Fruit fly (Drosophila melanogaster) whole organism, pupa: ENCODE data around the gene Hr96.

Experiments
- CG10348 ChIP-seq: fragments of 200-800 bp; sonication (Bioruptor generic); IDR thresholded peaks from 2 replicates; pipeline ENCODE4 v1.3.6; 2022; ENCODE audit warnings: missing biosample characterization, missing genetic modification characterization
- CG12605 ChIP-seq: fragments of 200-800 bp; sonication (Bioruptor generic); IDR thresholded peaks from 2 replicates; pipeline ENCODE4 v1.3.6; 2022; ENCODE audit warnings: missing biosample characterization, missing genetic modification characterization
- CG13204 ChIP-seq: fragments of 200-800 bp; sonication (Bioruptor generic); optimal IDR thresholded peaks from 2 replicates; lab custom pipeline; 2018; ENCODE audit warnings: missing biosample characterization, mild to moderate bottlenecking, missing genetic modification characterization, moderate library complexity
- CG14655 ChIP-seq: fragments of 200-800 bp; sonication (Bioruptor generic); optimal IDR thresholded peaks from 3 replicates; lab custom pipeline; 2017; ENCODE audit warnings: mild to moderate bottlenecking, missing biosample characterization, missing genetic modification reagents, missing genetic modification characterization
- CG15710 ChIP-seq: fragments of 200-800 bp; sonication (Bioruptor generic); optimal IDR thresholded peaks from 2 replicates; lab custom pipeline; 2018; ENCODE audit warnings: missing biosample characterization, mild to moderate bottlenecking, missing genetic modification characterization, moderate library complexity
- CG17806 ChIP-seq: fragments of 200-800 bp; sonication (Bioruptor generic); optimal IDR thresholded peaks from 2 replicates; lab custom pipeline; 2018; ENCODE audit warnings: missing biosample characterization, mild to moderate bottlenecking, missing genetic modification characterization, moderate library complexity
- CG32121 ChIP-seq: fragments of 200-800 bp; sonication (Bioruptor generic); IDR thresholded peaks from 2 replicates; pipeline ENCODE4 v1.3.6; 2022; ENCODE audit warnings: missing biosample characterization, missing genetic modification characterization
- CG34367 ChIP-seq: fragments of 200-800 bp; sonication (Bioruptor generic); optimal IDR thresholded peaks from 2 replicates; lab custom pipeline; 2018; ENCODE audit warnings: missing biosample characterization, mild to moderate bottlenecking, missing genetic modification characterization
- CG4496 ChIP-seq: fragments of 200-800 bp; sonication (Bioruptor generic); IDR thresholded peaks from 3 replicates; pipeline ENCODE4 v1.3.6; 2022; ENCODE audit warnings: missing biosample characterization, missing genetic modification characterization
- CG8159 ChIP-seq: fragments of 200-800 bp; sonication (Bioruptor generic); optimal IDR thresholded peaks from 3 replicates; lab custom pipeline; 2018; ENCODE audit warnings: missing biosample characterization, mild to moderate bottlenecking, missing genetic modification characterization, moderate library complexity
- CG8301 ChIP-seq: fragments of 200-800 bp; sonication (Bioruptor generic); optimal IDR thresholded peaks from 2 replicates; lab custom pipeline; 2018; ENCODE audit warnings: missing biosample characterization, mild to moderate bottlenecking, missing genetic modification characterization
- CG9948 ChIP-seq: fragments of 200-800 bp; sonication (Bioruptor generic); optimal IDR thresholded peaks from 2 replicates; lab custom pipeline; 2018; ENCODE audit warnings: missing biosample characterization, mild to moderate bottlenecking, missing genetic modification characterization, moderate library complexity
- D1 ChIP-seq: fragments of 200-800 bp; sonication (Bioruptor generic); optimal IDR thresholded peaks from 2 replicates; lab custom pipeline; 2018; ENCODE audit warnings: missing biosample characterization, mild to moderate bottlenecking, missing genetic modification characterization, moderate library complexity
- EcR ChIP-seq: fragments of 200-800 bp; sonication (Bioruptor generic); optimal IDR thresholded peaks from 3 replicates; lab custom pipeline; 2019; ENCODE audit warnings: missing biosample characterization, missing genetic modification characterization, mild to moderate bottlenecking, moderate library complexity, missing genetic modification reagents
- Ets98B ChIP-seq: fragments of 200-800 bp; sonication (Bioruptor generic); IDR thresholded peaks from 2 replicates; pipeline ENCODE4 v1.3.6; 2022; ENCODE audit warnings: missing biosample characterization, missing genetic modification characterization
- Pif1A ChIP-seq: fragments of 200-800 bp; sonication (Bioruptor generic); optimal IDR thresholded peaks from 3 replicates; lab custom pipeline; 2016; ENCODE audit warnings: missing biosample characterization, missing genetic modification characterization
- Pif1B ChIP-seq: fragments of 200-800 bp; sonication (Bioruptor generic); optimal IDR thresholded peaks from 3 replicates; lab custom pipeline; 2016; ENCODE audit warnings: missing biosample characterization, missing genetic modification characterization
- Snoo ChIP-seq: fragments of 200-800 bp; sonication (Bioruptor generic); optimal IDR thresholded peaks from 3 replicates; lab custom pipeline; 2017; ENCODE audit warnings: missing biosample characterization, mild to moderate bottlenecking, missing genetic modification characterization, inconsistent platforms
- fd96Ca ChIP-seq: fragments of 200-800 bp; sonication (Bioruptor generic); IDR thresholded peaks from 3 replicates; pipeline ENCODE4 v1.3.6; 2022; ENCODE audit warnings: missing biosample characterization, missing genetic modification characterization
- gl ChIP-seq: fragments of 200-800 bp; sonication (Bioruptor generic); optimal IDR thresholded peaks from 2 replicates; lab custom pipeline; 2018; ENCODE audit warnings: missing biosample characterization, mild to moderate bottlenecking, missing genetic modification characterization
- rn ChIP-seq: fragments of 200-800 bp; sonication (Bioruptor generic); IDR thresholded peaks from 2 replicates; pipeline ENCODE4 v1.3.6; 2022; ENCODE audit warnings: missing biosample characterization, missing genetic modification characterization

Hr96 gene

DNA sequence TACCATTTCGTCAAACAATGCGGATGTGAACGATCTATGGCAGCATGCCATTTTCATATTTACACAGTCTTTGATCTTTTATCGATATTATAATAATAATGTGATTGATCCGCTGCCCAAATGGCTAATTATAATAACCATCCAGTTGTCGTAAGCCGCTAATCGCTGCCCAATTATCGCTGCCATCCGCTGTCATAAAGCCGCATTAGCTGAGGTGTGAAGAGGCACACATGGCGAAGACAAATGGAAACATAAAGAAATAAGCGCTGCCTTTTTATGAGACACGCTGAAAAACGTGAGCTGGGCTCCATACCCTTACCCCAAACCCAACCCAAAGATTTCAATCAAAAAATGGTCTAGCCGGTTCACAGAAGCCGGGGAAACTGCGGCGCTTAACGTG lies 13.0 kb upstream of the Hr96 start:
- TF ChIP-seq Ets98B (GFP tag; lab: Robert Waterston, UW) (no peak), Pif1A (GFP tag; lab: Kevin White, UChicago) (no peak), CG13204 (GFP tag; lab: Kevin White, UChicago) (no peak), rn (GFP tag; lab: Robert Waterston, UW) (no peak), CG9948 (tag; lab: Kevin White, UChicago) (no peak), CG8159 (tag; lab: Kevin White, UChicago) (no peak), Pif1B (GFP tag; lab: Kevin White, UChicago) (no peak), CG8301 (no peak), CG17806 (tag; lab: Kevin White, UChicago) (no peak), CG34367 (tag; lab: Kevin White, UChicago) (no peak), CG12605 (GFP tag; lab: Robert Waterston, UW) (no peak), CG14655 (GFP tag; lab: Kevin White, UChicago) (no peak), CG4496 (no peak)

dm6 chr3R:25023056-25023455 lies 2.0 kb upstream of the Hr96 start, which contains the start of gene beta4GalT7:
Gene beta4GalT7 (plus strand): TSS chr3R:25023256.
- TF ChIP-seq gl (tag; lab: Kevin White, UChicago), result no peak
- TF ChIP-seq Snoo (tag; lab: Kevin White, UChicago), result no peak
- TF ChIP-seq Pif1B (GFP tag; lab: Kevin White, UChicago), result no peak
- no peak for TF ChIP-seq D1 (tag; lab: Kevin White, UChicago)
- TF ChIP-seq CG8301, result no peak
- TF ChIP-seq CG17806 (tag; lab: Kevin White, UChicago), result no peak
- no peak for TF ChIP-seq Ets98B (GFP tag; lab: Robert Waterston, UW)
- no peak for TF ChIP-seq CG10348 (GFP tag; lab: Robert Waterston, UW)
- TF ChIP-seq CG4496, result no peak
- TF ChIP-seq CG9948 (tag; lab: Kevin White, UChicago), result no peak
- TF ChIP-seq CG14655 (GFP tag; lab: Kevin White, UChicago), result no peak
- TF ChIP-seq CG12605 (GFP tag; lab: Robert Waterston, UW), result no peak
- no peak for TF ChIP-seq rn (GFP tag; lab: Robert Waterston, UW)
- no peak for TF ChIP-seq CG15710 (tag; lab: Kevin White, UChicago)
- TF ChIP-seq fd96Ca (GFP tag; lab: Robert Waterston, UW), result no peak
- no peak for TF ChIP-seq CG13204 (GFP tag; lab: Kevin White, UChicago)

DNA sequence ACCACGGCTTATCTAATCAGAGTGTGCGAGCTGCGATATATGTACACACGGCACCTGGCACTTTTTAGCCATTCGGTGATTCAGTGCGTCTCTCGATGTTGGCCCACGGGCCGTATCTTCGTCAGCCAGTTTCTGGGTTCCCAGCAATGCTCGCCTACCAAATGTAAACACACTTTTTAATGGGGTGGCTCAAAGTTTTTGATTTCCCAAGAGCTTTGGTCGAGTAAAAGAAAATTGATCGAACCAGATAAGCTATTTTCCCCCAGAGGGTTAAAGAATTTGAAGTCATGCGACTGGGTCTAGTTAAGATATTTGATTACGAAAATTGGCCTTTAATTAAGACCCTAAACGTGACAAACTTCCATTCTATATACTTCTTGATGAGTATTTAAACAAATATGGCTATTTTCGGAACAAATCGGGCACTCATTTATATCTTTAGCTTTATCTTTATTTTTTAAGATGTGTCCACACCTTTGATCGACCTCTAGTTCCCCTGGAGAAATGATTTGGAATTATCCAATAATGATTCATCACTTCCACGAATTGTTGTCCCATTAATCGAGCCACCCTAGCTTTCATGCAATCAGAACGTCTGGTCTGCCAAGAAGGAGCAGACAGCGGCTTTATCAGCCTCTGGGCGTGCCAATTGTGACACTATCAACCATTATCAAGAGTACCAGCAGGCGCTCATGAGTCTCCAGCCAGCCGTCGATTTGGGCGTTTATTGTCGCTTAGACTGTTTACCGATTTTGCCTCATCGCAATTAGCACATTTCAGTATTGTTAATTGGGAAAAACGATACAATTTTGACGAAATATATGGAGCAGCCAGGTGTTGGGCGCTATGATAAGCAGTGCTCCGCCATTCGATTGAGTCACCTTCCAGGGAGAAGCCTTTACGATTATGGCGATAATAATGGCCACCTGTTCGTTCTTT lies 2.5 kb downstream of the Hr96 start:
- TF ChIP-seq Snoo (tag; lab: Kevin White, UChicago) (peak; percentile 55), CG14655 (GFP tag; lab: Kevin White, UChicago) (no peak), CG32121 (GFP tag; lab: Robert Waterston, UW) (0 out of 2 replicates have a peak, but pooled peaks have one; percentile 28), rn (GFP tag; lab: Robert Waterston, UW) (no peak), CG13204 (GFP tag; lab: Kevin White, UChicago) (no peak), Pif1B (GFP tag; lab: Kevin White, UChicago) (no peak), CG8301 (no peak), Pif1A (GFP tag; lab: Kevin White, UChicago) (no peak), EcR (no peak), Ets98B (GFP tag; lab: Robert Waterston, UW) (no peak), CG10348 (GFP tag; lab: Robert Waterston, UW) (no peak), CG12605 (GFP tag; lab: Robert Waterston, UW) (no peak), fd96Ca (GFP tag; lab: Robert Waterston, UW) (0 out of 3 replicates have a peak, but pooled peaks have one; percentile 35), CG9948 (tag; lab: Kevin White, UChicago) (peak; percentile 25), D1 (tag; lab: Kevin White, UChicago) (no peak), CG34367 (tag; lab: Kevin White, UChicago) (no peak), CG17806 (tag; lab: Kevin White, UChicago) (peak; percentile 18), CG8159 (tag; lab: Kevin White, UChicago) (no peak), CG4496 (no peak), CG15710 (tag; lab: Kevin White, UChicago) (peak; percentile 36), gl (tag; lab: Kevin White, UChicago) (no peak)

DNA sequence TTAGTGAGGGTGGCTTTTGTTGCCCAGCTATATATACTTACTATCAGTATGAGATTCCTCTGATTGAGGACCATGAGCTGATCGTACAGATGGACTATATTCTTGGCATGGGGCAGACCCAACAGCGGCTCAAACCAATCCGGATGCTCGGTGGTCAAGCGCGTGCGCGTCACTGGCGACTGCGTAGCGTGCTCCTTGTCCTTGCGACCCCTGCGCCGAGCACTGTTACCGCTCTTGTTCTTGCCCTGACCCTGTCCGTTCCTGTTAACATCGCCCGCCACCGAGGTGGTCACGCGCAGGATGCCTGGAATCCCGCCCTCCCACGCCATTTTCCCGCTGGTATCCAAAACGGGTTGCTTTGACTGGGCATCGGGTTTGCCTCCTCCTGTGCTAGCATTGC lies 7.7 kb downstream of the Hr96 start:
- no peak for TF ChIP-seq CG15710 (tag; lab: Kevin White, UChicago)
- no peak for TF ChIP-seq CG8301
- no peak for TF ChIP-seq CG32121 (GFP tag; lab: Robert Waterston, UW)
- TF ChIP-seq CG34367 (tag; lab: Kevin White, UChicago), result no peak
- TF ChIP-seq Snoo (tag; lab: Kevin White, UChicago), result no peak
- TF ChIP-seq Pif1A (GFP tag; lab: Kevin White, UChicago), result no peak
- no peak for TF ChIP-seq CG4496
- no peak for TF ChIP-seq CG12605 (GFP tag; lab: Robert Waterston, UW)
- no peak for TF ChIP-seq CG14655 (GFP tag; lab: Kevin White, UChicago)
- TF ChIP-seq Pif1B (GFP tag; lab: Kevin White, UChicago), result no peak
- no peak for TF ChIP-seq EcR
- no peak for TF ChIP-seq D1 (tag; lab: Kevin White, UChicago)
- TF ChIP-seq rn (GFP tag; lab: Robert Waterston, UW), result no peak
- TF ChIP-seq CG17806 (tag; lab: Kevin White, UChicago), result no peak
- TF ChIP-seq fd96Ca (GFP tag; lab: Robert Waterston, UW), result no peak
- no peak for TF ChIP-seq CG13204 (GFP tag; lab: Kevin White, UChicago)
- TF ChIP-seq CG9948 (tag; lab: Kevin White, UChicago), result no peak
- TF ChIP-seq CG8159 (tag; lab: Kevin White, UChicago), result no peak
- no peak for TF ChIP-seq CG10348 (GFP tag; lab: Robert Waterston, UW)
